Worm (Caenorhabditis elegans) whole organism, L2 larva: ENCODE measurements around the gene K07C11.7.

Source experiments
- aly-2 ChIP-seq: fragments of 150-350 bp; optimal IDR thresholded peaks from 2 replicates; lab custom pipeline; 2014; ENCODE audit warnings: missing biosample characterization, missing genetic modification characterization
- ceh-16 ChIP-seq: fragments of 150-350 bp; optimal IDR thresholded peaks from 2 replicates; lab custom pipeline; 2014; ENCODE audit warnings: missing biosample characterization, missing genetic modification characterization
- ceh-82 ChIP-seq: fragments of 150-350 bp; optimal IDR thresholded peaks from 2 replicates; lab custom pipeline; 2014; ENCODE audit warnings: missing biosample characterization, missing genetic modification characterization
- egl-27 ChIP-seq: sonication (generic microtip); optimal IDR thresholded peaks from 3 replicates; lab custom pipeline; 2017; ENCODE audit warnings: missing biosample characterization, missing genetic modification reagents, missing genetic modification characterization
- elt-3 ChIP-seq: sonication (generic microtip); optimal IDR thresholded peaks from 2 replicates; lab custom pipeline; 2017; ENCODE audit warnings: missing biosample characterization, missing genetic modification characterization
- gmeb-1 ChIP-seq: fragments of 150-350 bp; optimal IDR thresholded peaks from 2 replicates; lab custom pipeline; 2014; ENCODE audit warnings: missing biosample characterization, missing genetic modification characterization
- nhr-11 ChIP-seq: fragments of 150-350 bp; optimal IDR thresholded peaks from 2 replicates; lab custom pipeline; 2014; ENCODE audit warnings: missing biosample characterization, missing genetic modification characterization
- nhr-6 ChIP-seq: fragments of 150-350 bp; optimal IDR thresholded peaks from 2 replicates; lab custom pipeline; 2014; ENCODE audit warnings: missing biosample characterization, missing genetic modification characterization
- skn-1 ChIP-seq: sonication (generic microtip); optimal IDR thresholded peaks from 2 replicates; lab custom pipeline; 2017; ENCODE audit warnings: missing biosample characterization, missing genetic modification characterization
- unc-39 ChIP-seq: fragments of 150-350 bp; optimal IDR thresholded peaks from 2 replicates; lab custom pipeline; 2014; ENCODE audit warnings: missing biosample characterization, missing genetic modification characterization
- unc-55 ChIP-seq: fragments of 150-350 bp; sonication (generic microtip); optimal IDR thresholded peaks from 3 replicates; lab custom pipeline; 2014; ENCODE audit warnings: missing biosample characterization, missing genetic modification reagents, missing genetic modification characterization
- unc-62 ChIP-seq: fragments of 150-350 bp; optimal IDR thresholded peaks from 2 replicates; lab custom pipeline; 2014; ENCODE audit warnings: missing biosample characterization, missing genetic modification reagents, missing genetic modification characterization
- ztf-11 ChIP-seq: sonication (generic microtip); optimal IDR thresholded peaks from 2 replicates; lab custom pipeline; 2017; ENCODE audit warnings: missing biosample characterization, missing genetic modification characterization
- ztf-4 ChIP-seq: fragments of 150-350 bp; optimal IDR thresholded peaks from 2 replicates; lab custom pipeline; 2014; ENCODE audit warnings: missing biosample characterization, missing genetic modification characterization

ce11 chrV:8239928-8240327 lies 26.2 kb upstream of the K07C11.7 start, which contains the start of gene C16D9.3:
- no peak for TF ChIP-seq nhr-11 (tag; lab: Kevin White, UChicago)
- no peak for TF ChIP-seq unc-39 (tag; lab: Kevin White, UChicago)
- TF ChIP-seq elt-3 (tag; lab: Kevin White, UChicago), result no peak
- TF ChIP-seq nhr-6 (tag; lab: Kevin White, UChicago), result no peak
- TF ChIP-seq gmeb-1, result no peak
- TF ChIP-seq aly-2, result no peak
- TF ChIP-seq ceh-82, result no peak
- no peak for TF ChIP-seq egl-27 (tag; lab: Kevin White, UChicago)
- TF ChIP-seq unc-55, result no peak
- TF ChIP-seq skn-1 (tag; lab: Kevin White, UChicago), result no peak
- no peak for TF ChIP-seq ztf-11 (tag; lab: Kevin White, UChicago)
- TF ChIP-seq unc-62 (GFP tag; lab: Kevin White, UChicago), result no peak
- no peak for TF ChIP-seq ceh-16 (tag; lab: Kevin White, UChicago)
- TF ChIP-seq ztf-4 (tag; lab: Kevin White, UChicago), result no peak
